Worm (Caenorhabditis elegans) whole organism, L4 larva: ENCODE measurements around the gene sulp-5.

Experiments
- F37D6.2 ChIP-seq: sonication (generic microtip); optimal IDR thresholded peaks from 2 replicates; lab custom pipeline; 2016; ENCODE audit warnings: mild to moderate bottlenecking, missing genetic modification characterization, missing compliant biosample characterization
- fkh-10 ChIP-seq: fragments of 150-350 bp; optimal IDR thresholded peaks from 2 replicates; lab custom pipeline; 2014; ENCODE audit warnings: missing biosample characterization, missing genetic modification reagents, missing genetic modification characterization
- lim-7 ChIP-seq: fragments of 200-800 bp; sonication (Bioruptor generic); IDR thresholded peaks from 2 replicates; pipeline ENCODE4 v1.3.6; 2022; ENCODE audit warnings: missing genetic modification characterization, missing compliant biosample characterization
- pha-4 ChIP-seq, 2 experiments: fragments of 150-350 bp in 1 of 2; fragments of 200-800 bp in 1 of 2; sonication (Bioruptor generic) in 1 of 2; IDR thresholded peaks in 1 of 2; optimal IDR thresholded peaks in 1 of 2; 2 replicates each; pipeline versions ENCODE4 v1.3.6 to Lab custom; 2014 to 2022; ENCODE audit warnings: missing genetic modification characterization in 2 of 2, missing genetic modification reagents in 2 of 2, missing biosample characterization in 1 of 2, missing compliant biosample characterization in 1 of 2
- unc-62 ChIP-seq, 3 experiments: fragments of 150-350 bp in 1 of 3; sonication (generic microtip); optimal IDR thresholded peaks in 2 of 3; peaks in 1 of 3; 1 replicate in 1 of 3; 2 replicates in 2 of 3; lab custom pipeline; 2014 to 2017; ENCODE audit warnings: missing biosample characterization in 3 of 3, missing genetic modification characterization in 3 of 3, missing genetic modification reagents in 3 of 3, missing genotype in 1 of 3

DNA sequence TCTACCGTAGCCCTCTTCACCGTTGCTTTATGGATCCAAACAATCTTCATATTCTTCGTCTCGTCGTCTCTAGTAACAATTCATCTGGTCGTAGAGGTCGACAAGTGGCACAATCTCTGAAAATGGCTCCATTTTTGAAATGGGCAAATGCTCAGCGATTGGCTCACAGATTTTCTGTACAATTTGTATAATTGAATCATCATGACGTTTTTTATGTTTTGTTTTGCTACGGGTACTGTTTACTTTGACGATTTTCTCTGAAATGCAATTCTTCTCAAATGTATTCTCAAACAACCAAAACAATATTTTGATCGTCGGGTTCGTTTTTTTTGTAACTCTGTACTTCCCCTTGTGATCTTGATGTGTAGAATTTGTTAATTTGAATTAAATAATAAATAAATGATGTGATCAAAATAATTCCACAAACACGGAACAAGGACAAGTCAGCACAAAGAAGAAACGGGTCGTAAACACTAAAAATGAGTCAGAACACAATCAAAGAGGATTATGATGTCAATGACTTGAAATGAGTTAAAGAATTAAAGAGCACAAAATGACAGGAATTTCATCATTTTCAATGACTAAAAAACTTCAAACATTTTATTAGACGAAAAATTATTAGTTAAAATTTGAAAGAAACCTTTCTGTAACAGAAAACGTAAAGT is 17.8 kb upstream of the sulp-5 start:
- TF ChIP-seq pha-4 (GFP tag; IDR thresholded peaks at IDR 0.05; lab: Robert Waterston, UW) (no peak), pha-4 (tag; optimal IDR thresholded peaks at IDR 0.05; lab: Kevin White, UChicago) (no peak), lim-7 (GFP tag; lab: Robert Waterston, UW) (no peak), fkh-10 (GFP tag; lab: Kevin White, UChicago) (no peak), F37D6.2 (tag; lab: Kevin White, UChicago) (no peak), unc-62 (GFP tag; optimal IDR thresholded peaks at IDR 0.05 in 1 of 2; lab: Kevin White, UChicago) (no peak), unc-62 (tag; optimal IDR thresholded peaks at IDR 0.05; lab: Kevin White, UChicago) (no peak)
